Worm (Caenorhabditis elegans) whole organism, young adult: Measurements from ENCODE around the gene rpl-3.

ENCODE experiments used
- B0019.2 ChIP-seq: fragments of 200-800 bp; sonication (Bioruptor generic); conservative IDR thresholded peaks from 2 replicates; pipeline ENCODE4 v1.3.6; 2022; ENCODE audit warnings: missing genetic modification reagents, missing genetic modification characterization, missing compliant biosample characterization
- B0261.1 ChIP-seq: sonication (generic microtip); optimal IDR thresholded peaks from 2 replicates; lab custom pipeline; 2016; ENCODE audit warnings: mild to moderate bottlenecking, missing genetic modification characterization, moderate library complexity, missing compliant biosample characterization
- C06A6.2 ChIP-seq: fragments of 200-800 bp; sonication (Bioruptor generic); conservative IDR thresholded peaks from 2 replicates; pipeline ENCODE4 v1.3.6; 2022; ENCODE audit warnings: missing genetic modification characterization, missing compliant biosample characterization
- F10E7.11 ChIP-seq: sonication (generic microtip); optimal IDR thresholded peaks from 2 replicates; lab custom pipeline; 2017; ENCODE audit warnings: mild to moderate bottlenecking, missing genetic modification characterization, moderate library complexity, missing compliant biosample characterization
- F37B4.10 ChIP-seq: fragments of 200-800 bp; sonication (Bioruptor generic); IDR thresholded peaks from 2 replicates; pipeline ENCODE4 v1.3.6; 2022; ENCODE audit warnings: missing genetic modification characterization, missing compliant biosample characterization
- F49E8.2 ChIP-seq: sonication (generic microtip); optimal IDR thresholded peaks from 3 replicates; lab custom pipeline; 2017; ENCODE audit warnings: missing genetic modification characterization, mild to moderate bottlenecking, missing compliant biosample characterization, antibody characterized with exemption, moderate library complexity; ENCODE audit not compliant: insufficient read depth
- T26A5.8 ChIP-seq: sonication (generic microtip); optimal IDR thresholded peaks from 2 replicates; lab custom pipeline; 2016; ENCODE audit warnings: missing genetic modification characterization, missing compliant biosample characterization
- Y79H2A.3 ChIP-seq: fragments of 200-800 bp; sonication (Bioruptor generic); conservative IDR thresholded peaks from 2 replicates; pipeline ENCODE4 v1.3.6; 2022; ENCODE audit warnings: missing genetic modification reagents, missing genetic modification characterization, missing compliant biosample characterization
- akir-1 ChIP-seq: fragments of 200-800 bp; sonication (Bioruptor generic); optimal IDR thresholded peaks from 2 replicates; lab custom pipeline; 2018; ENCODE audit warnings: mild to moderate bottlenecking, missing genetic modification characterization, moderate library complexity, missing compliant biosample characterization
- aptf-2 ChIP-seq: fragments of 200-800 bp; sonication (Bioruptor generic); conservative IDR thresholded peaks from 2 replicates; pipeline ENCODE4 v1.3.6; 2022; ENCODE audit warnings: missing genetic modification reagents, missing genetic modification characterization, missing compliant biosample characterization
- athp-1 ChIP-seq: sonication (generic microtip); optimal IDR thresholded peaks from 2 replicates; lab custom pipeline; 2017; ENCODE audit warnings: mild to moderate bottlenecking, missing genetic modification characterization, missing compliant biosample characterization
- attf-3 ChIP-seq: fragments of 200-800 bp; sonication (Bioruptor generic); conservative IDR thresholded peaks from 2 replicates; pipeline ENCODE4 v1.3.6; 2022; ENCODE audit warnings: missing genetic modification reagents, missing genetic modification characterization, missing compliant biosample characterization
- attf-6 ChIP-seq: fragments of 200-800 bp; sonication (Bioruptor generic); IDR thresholded peaks from 2 replicates; pipeline ENCODE4 v1.3.6; 2022; ENCODE audit warnings: missing genetic modification reagents, missing genetic modification characterization, missing compliant biosample characterization
- ccch-3 ChIP-seq: fragments of 200-800 bp; sonication (Bioruptor generic); optimal IDR thresholded peaks from 2 replicates; lab custom pipeline; 2018; ENCODE audit warnings: mild to moderate bottlenecking, missing genetic modification characterization, missing compliant biosample characterization
- cebp-2 ChIP-seq: fragments of 200-800 bp; sonication (Bioruptor generic); IDR thresholded peaks from 2 replicates; pipeline ENCODE4 v1.3.6; 2022; ENCODE audit warnings: missing genetic modification characterization, missing compliant biosample characterization
- ceh-100 ChIP-seq: fragments of 200-800 bp; sonication (Bioruptor generic); IDR thresholded peaks from 2 replicates; pipeline ENCODE4 v1.3.6; 2022; ENCODE audit warnings: missing genetic modification reagents, missing genetic modification characterization, missing compliant biosample characterization
- ceh-27 ChIP-seq: fragments of 200-800 bp; sonication (Bioruptor generic); optimal IDR thresholded peaks from 2 replicates; lab custom pipeline; 2018; ENCODE audit warnings: mild to moderate bottlenecking, missing genetic modification characterization, moderate library complexity, missing compliant biosample characterization
- ceh-79 ChIP-seq: sonication (generic microtip); optimal IDR thresholded peaks from 2 replicates; lab custom pipeline; 2017; ENCODE audit warnings: mild to moderate bottlenecking, missing genetic modification characterization, missing compliant biosample characterization
- ceh-91 ChIP-seq: fragments of 200-800 bp; sonication (Bioruptor generic); IDR thresholded peaks from 2 replicates; pipeline ENCODE4 v1.3.6; 2022; ENCODE audit warnings: missing genetic modification reagents, missing genetic modification characterization, missing compliant biosample characterization
- dpl-1 ChIP-seq: fragments of 150-350 bp; optimal IDR thresholded peaks from 2 replicates; lab custom pipeline; 2014; ENCODE audit warnings: missing biosample characterization, missing genetic modification reagents, missing genetic modification characterization
- egl-44 ChIP-seq: fragments of 200-800 bp; sonication (Bioruptor generic); IDR thresholded peaks from 2 replicates; pipeline ENCODE4 v1.3.6; 2022; ENCODE audit warnings: missing genetic modification reagents, missing genetic modification characterization, missing compliant biosample characterization
- egrh-3 ChIP-seq: fragments of 200-800 bp; sonication (Bioruptor generic); IDR thresholded peaks from 2 replicates; pipeline ENCODE4 v1.3.6; 2022; ENCODE audit warnings: missing genetic modification reagents, missing genetic modification characterization, missing compliant biosample characterization
- hsf-1 ChIP-seq: fragments of 200-800 bp; sonication (Bioruptor generic); IDR thresholded peaks from 2 replicates; pipeline ENCODE4 v1.3.6; 2022; ENCODE audit warnings: missing genetic modification reagents, missing genetic modification characterization, missing compliant biosample characterization
- let-526 ChIP-seq: fragments of 200-800 bp; sonication (Bioruptor generic); IDR thresholded peaks from 2 replicates; pipeline ENCODE4 v1.3.6; 2022; ENCODE audit warnings: missing genetic modification reagents, missing genetic modification characterization, missing compliant biosample characterization
- let-607 ChIP-seq, 2 experiments: fragments of 200-800 bp in 1 of 2; sonication (Bioruptor generic) in 1 of 2; sonication (generic microtip) in 1 of 2; optimal IDR thresholded peaks; 2 replicates each; lab custom pipeline; 2016 to 2018; ENCODE audit warnings: mild to moderate bottlenecking in 2 of 2, missing compliant biosample characterization in 2 of 2, missing genetic modification characterization in 2 of 2, moderate library complexity in 2 of 2, missing genotype in 1 of 2
- lin-35 ChIP-seq, 3 experiments: fragments of 150-350 bp in 2 of 3; sonication (generic microtip) in 1 of 3; optimal IDR thresholded peaks; 2 replicates each; lab custom pipeline; 2014 to 2018; ENCODE audit warnings: missing biosample characterization in 3 of 3, missing genetic modification characterization in 3 of 3, missing genetic modification reagents in 3 of 3
- lin-54 ChIP-seq: fragments of 200-800 bp; sonication (Bioruptor generic); optimal IDR thresholded peaks from 2 replicates; lab custom pipeline; 2018; ENCODE audit warnings: mild to moderate bottlenecking, missing genetic modification characterization, missing compliant biosample characterization
- madf-8 ChIP-seq: fragments of 200-800 bp; sonication (Bioruptor generic); conservative IDR thresholded peaks from 2 replicates; pipeline ENCODE4 v1.3.6; 2022; ENCODE audit warnings: missing genetic modification reagents, missing genetic modification characterization, missing compliant biosample characterization
- mcd-1 ChIP-seq: fragments of 200-800 bp; sonication (Bioruptor generic); IDR thresholded peaks from 2 replicates; pipeline ENCODE4 v1.3.6; 2022; ENCODE audit warnings: missing genetic modification reagents, missing genetic modification characterization, missing compliant biosample characterization
- mel-28 ChIP-seq: sonication (generic microtip); optimal IDR thresholded peaks from 2 replicates; lab custom pipeline; 2016; ENCODE audit warnings: borderline replicate concordance, mild to moderate bottlenecking, missing genetic modification characterization, missing compliant biosample characterization
- mes-4 ChIP-seq: sonication (generic microtip); optimal IDR thresholded peaks from 2 replicates; lab custom pipeline; 2016; ENCODE audit warnings: missing genotype, missing genetic modification characterization, missing compliant biosample characterization
- nfya-1 ChIP-seq: sonication (generic microtip); optimal IDR thresholded peaks from 2 replicates; lab custom pipeline; 2017; ENCODE audit warnings: antibody characterized with exemption, missing compliant biosample characterization, missing genetic modification characterization, borderline replicate concordance; ENCODE audit not compliant: insufficient read depth
- nfya-2 ChIP-seq: fragments of 200-800 bp; sonication (Bioruptor generic); IDR thresholded peaks from 2 replicates; pipeline ENCODE4 v1.3.6; 2022; ENCODE audit warnings: missing genetic modification reagents, missing genetic modification characterization, missing compliant biosample characterization
- nhr-27 ChIP-seq: fragments of 200-800 bp; sonication (Bioruptor generic); optimal IDR thresholded peaks from 2 replicates; lab custom pipeline; 2018; ENCODE audit warnings: mild to moderate bottlenecking, missing genetic modification characterization, moderate library complexity, missing compliant biosample characterization
- nhr-80 ChIP-seq: sonication (generic microtip); optimal IDR thresholded peaks from 2 replicates; lab custom pipeline; 2016; ENCODE audit warnings: missing genetic modification characterization, missing compliant biosample characterization
- pbrm-1 ChIP-seq: fragments of 200-800 bp; sonication (Bioruptor generic); IDR thresholded peaks from 2 replicates; pipeline ENCODE4 v1.3.6; 2022; ENCODE audit warnings: missing genetic modification reagents, missing genetic modification characterization, missing compliant biosample characterization
- rec-8 ChIP-seq, 2 experiments: sonication (generic microtip); optimal IDR thresholded peaks; 2 replicates each; lab custom pipeline; 2016; ENCODE audit warnings: mild to moderate bottlenecking in 2 of 2, missing genetic modification characterization in 2 of 2, missing genetic modification reagents in 2 of 2, missing genotype in 2 of 2, missing biosample characterization in 1 of 2, missing compliant biosample characterization in 1 of 2, moderate library complexity in 1 of 2
- sea-2 ChIP-seq: fragments of 200-800 bp; sonication (Bioruptor generic); IDR thresholded peaks from 2 replicates; pipeline ENCODE4 v1.3.6; 2022; ENCODE audit warnings: missing genetic modification characterization, missing compliant biosample characterization
- snpc-1.1 ChIP-seq: sonication (generic microtip); optimal IDR thresholded peaks from 2 replicates; lab custom pipeline; 2017; ENCODE audit warnings: missing genetic modification characterization, mild to moderate bottlenecking, missing compliant biosample characterization, antibody characterized with exemption, moderate library complexity, missing genotype, missing genetic modification reagents; ENCODE audit not compliant: insufficient read depth
- snpc-1.3 ChIP-seq: sonication (generic microtip); optimal IDR thresholded peaks from 2 replicates; lab custom pipeline; 2017; ENCODE audit warnings: missing genetic modification characterization, mild to moderate bottlenecking, missing compliant biosample characterization, antibody characterized with exemption, moderate library complexity, missing genotype, missing genetic modification reagents; ENCODE audit not compliant: insufficient read depth
- tbp1 ChIP-seq: fragments of 200-800 bp; sonication (Bioruptor generic); optimal IDR thresholded peaks from 2 replicates; lab custom pipeline; 2018; ENCODE audit warnings: mild to moderate bottlenecking, missing genetic modification characterization, missing compliant biosample characterization
- unc-62 ChIP-seq: fragments of 150-350 bp; optimal IDR thresholded peaks from 2 replicates; lab custom pipeline; 2014; ENCODE audit warnings: missing biosample characterization, missing genetic modification reagents, missing genetic modification characterization
- zim-3 ChIP-seq: sonication (generic microtip); optimal IDR thresholded peaks from 2 replicates; lab custom pipeline; 2017; ENCODE audit warnings: mild to moderate bottlenecking, missing genetic modification characterization, moderate library complexity, missing compliant biosample characterization
- ztf-18 ChIP-seq: sonication (generic microtip); optimal IDR thresholded peaks from 2 replicates; lab custom pipeline; 2016; ENCODE audit warnings: missing genotype, mild to moderate bottlenecking, missing genetic modification characterization, missing compliant biosample characterization
- ztf-25 ChIP-seq: fragments of 200-800 bp; sonication (Bioruptor generic); IDR thresholded peaks from 2 replicates; pipeline ENCODE4 v1.3.6; 2022; ENCODE audit warnings: missing genetic modification reagents, missing genetic modification characterization, missing compliant biosample characterization
- ztf-26 ChIP-seq: sonication (generic microtip); optimal IDR thresholded peaks from 2 replicates; lab custom pipeline; 2017; ENCODE audit warnings: missing genetic modification characterization, missing compliant biosample characterization
- ztf-28 ChIP-seq: fragments of 200-800 bp; sonication (Bioruptor generic); IDR thresholded peaks from 2 replicates; pipeline ENCODE4 v1.3.6; 2022; ENCODE audit warnings: missing genetic modification reagents, missing genetic modification characterization, missing compliant biosample characterization

The rpl-3 gene

DNA sequence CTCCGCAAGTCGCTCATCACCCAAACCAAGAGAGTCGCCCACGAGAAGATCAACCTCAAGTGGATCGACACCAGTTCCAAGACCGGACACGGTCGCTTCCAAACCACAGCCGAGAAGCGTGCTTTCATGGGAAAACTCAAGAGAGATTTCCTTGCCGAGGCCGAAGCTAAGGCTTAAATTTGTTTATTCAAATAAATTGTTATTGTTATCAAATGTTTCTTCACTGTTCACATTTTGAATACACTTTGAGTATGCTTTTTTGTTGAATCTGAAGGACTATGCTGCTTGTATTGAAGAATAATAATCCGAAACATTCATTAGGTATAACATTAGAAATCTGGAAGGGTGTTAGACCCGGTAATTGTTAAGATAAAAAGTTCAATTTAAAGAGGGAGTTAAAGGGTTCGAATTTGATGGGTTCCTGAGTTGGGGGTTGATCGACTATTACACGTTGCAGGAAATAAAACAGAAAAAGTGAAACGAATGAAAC lies 1.7 kb downstream of the rpl-3 start (continued):
- TF ChIP-seq B0261.1 (tag; lab: Kevin White, UChicago) (peak; percentile 18), lin-35 (GFP tag; optimal IDR thresholded peaks at IDR 0.05; lab: Kevin White, UChicago) (peak in 1 of 3 experiments; percentile 57), ceh-100 (GFP tag; lab: Robert Waterston, UW) (peak; percentile 71), pbrm-1 (peak; percentile 80; the same call in 1 of the 2 replicates), tbp1 (GFP tag; lab: Kevin White, UChicago) (peak; percentile 68), mes-4 (tag; lab: Kevin White, UChicago) (peak; percentile 62), B0019.2 (no peak), F37B4.10 (no peak), lin-54 (peak; percentile 78), attf-3 (GFP tag; lab: Robert Waterston, UW) (no peak), ztf-28 (GFP tag; lab: Robert Waterston, UW) (no peak), nfya-2 (GFP tag; lab: Robert Waterston, UW) (peak; percentile 87), snpc-1.1 (tag; lab: Kevin White, UChicago) (peak; percentile 41), let-526 (GFP tag; lab: Robert Waterston, UW) (no peak), snpc-1.3 (tag; lab: Kevin White, UChicago) (peak; percentile 93), Y79H2A.3 (GFP tag; lab: Robert Waterston, UW) (0 out of 2 replicates have a peak, but pooled peaks have one; percentile 22), aptf-2 (no peak), athp-1 (tag; lab: Kevin White, UChicago) (peak; percentile 94), akir-1 (no peak), F49E8.2 (peak; percentile 97), mcd-1 (GFP tag; lab: Robert Waterston, UW) (peak; percentile 60; the same call in 1 of the 2 replicates), egrh-3 (no peak), let-607 (tag; optimal IDR thresholded peaks at IDR 0.05; lab: Kevin White, UChicago) (peak; percentile 15 to 44), attf-6 (GFP tag; lab: Robert Waterston, UW) (peak; percentile 82), sea-2 (GFP tag; lab: Robert Waterston, UW) (no peak), ceh-79 (tag; lab: Kevin White, UChicago) (peak; percentile 79), F10E7.11 (tag; lab: Kevin White, UChicago) (peak; percentile 86), nhr-80 (tag; lab: Kevin White, UChicago) (no peak), ceh-91 (peak; percentile 18; the same call in 1 of the 2 replicates), nfya-1 (no peak), hsf-1 (GFP tag; lab: Robert Waterston, UW) (peak; percentile 87), rec-8 (tag; optimal IDR thresholded peaks at IDR 0.05; lab: Kevin White, UChicago) (peak in 1 of 2 experiments; percentile 21), dpl-1 (no peak), ztf-25 (no peak), ceh-27 (GFP tag; lab: Kevin White, UChicago) (peak; percentile 41), C06A6.2 (GFP tag; lab: Robert Waterston, UW) (no peak), egl-44 (GFP tag; lab: Robert Waterston, UW) (peak; percentile 60; the same call in 1 of the 2 replicates), ccch-3 (no peak), cebp-2 (GFP tag; lab: Robert Waterston, UW) (peak; percentile 73; the same call in 1 of the 2 replicates), unc-62 (no peak), madf-8 (GFP tag; lab: Robert Waterston, UW) (peak; percentile 21), nhr-27 (peak; percentile 91), ztf-26 (tag; lab: Kevin White, UChicago) (peak; percentile 62), ztf-18 (tag; lab: Kevin White, UChicago) (peak; percentile 59), mel-28 (tag; lab: Kevin White, UChicago) (peak; percentile 76), T26A5.8 (tag; lab: Kevin White, UChicago) (peak; percentile 82), zim-3 (tag; lab: Kevin White, UChicago) (peak; percentile 77)
